Worm (Caenorhabditis elegans) whole organism, L3 larva: ENCODE measurements around the gene gpr-1.

Experiments used
- aly-2 ChIP-seq: fragments of 150-350 bp; optimal IDR thresholded peaks from 2 replicates; lab custom pipeline; 2014; ENCODE audit warnings: missing biosample characterization, missing genetic modification characterization
- ceh-9 ChIP-seq: sonication (generic microtip); optimal IDR thresholded peaks from 2 replicates; lab custom pipeline; 2018; ENCODE audit warnings: missing biosample characterization, missing genetic modification characterization
- egl-27 ChIP-seq: sonication (generic microtip); optimal IDR thresholded peaks from 4 replicates; lab custom pipeline; 2017; ENCODE audit warnings: missing biosample characterization, missing genetic modification reagents, missing genetic modification characterization
- elt-1 ChIP-seq: fragments of 150-350 bp; optimal IDR thresholded peaks from 2 replicates; lab custom pipeline; 2014; ENCODE audit warnings: missing biosample characterization, missing genetic modification characterization
- elt-3 ChIP-seq, 3 experiments: fragments of 150-350 bp in 1 of 3; sonication (generic microtip) in 2 of 3; optimal IDR thresholded peaks; 2 replicates in 2 of 3; 4 replicates in 1 of 3; lab custom pipeline; 2014 to 2017; ENCODE audit warnings: missing biosample characterization in 3 of 3, missing genetic modification characterization in 3 of 3
- fkh-10 ChIP-seq: sonication (generic microtip); optimal IDR thresholded peaks from 2 replicates; lab custom pipeline; 2017; ENCODE audit warnings: missing biosample characterization, missing genetic modification reagents, missing genetic modification characterization
- hmg-11 ChIP-seq: sonication (generic microtip); optimal IDR thresholded peaks from 2 replicates; lab custom pipeline; 2016; ENCODE audit warnings: missing genetic modification characterization, missing compliant biosample characterization
- mdl-1 ChIP-seq: fragments of 150-350 bp; optimal IDR thresholded peaks from 2 replicates; lab custom pipeline; 2014; ENCODE audit warnings: missing biosample characterization, missing genetic modification characterization
- nhr-237 ChIP-seq: fragments of 150-350 bp; optimal IDR thresholded peaks from 2 replicates; lab custom pipeline; 2014; ENCODE audit warnings: missing biosample characterization, missing genetic modification characterization
- nhr-25 ChIP-seq: sonication (generic microtip); optimal IDR thresholded peaks from 2 replicates; lab custom pipeline; 2017; ENCODE audit warnings: missing biosample characterization, missing genetic modification characterization
- nhr-76 ChIP-seq: fragments of 150-350 bp; sonication (generic microtip); optimal IDR thresholded peaks from 5 replicates; lab custom pipeline; 2014; ENCODE audit warnings: missing biosample characterization, missing genetic modification characterization
- snpc-4 ChIP-seq: fragments of 150-350 bp; optimal IDR thresholded peaks from 2 replicates; lab custom pipeline; 2014; ENCODE audit warnings: missing biosample characterization, missing genetic modification characterization
- unc-39 ChIP-seq: sonication (generic microtip); optimal IDR thresholded peaks from 4 replicates; lab custom pipeline; 2017; ENCODE audit warnings: missing biosample characterization, missing genetic modification characterization
- unc-62 ChIP-seq: fragments of 150-350 bp; sonication (generic microtip); optimal IDR thresholded peaks from 4 replicates; lab custom pipeline; 2014; ENCODE audit warnings: missing biosample characterization, missing genetic modification reagents, missing genetic modification characterization

- TF ChIP-seq nhr-76 (tag; lab: Kevin White, UChicago) (peak; percentile 46), unc-39 (no peak), mdl-1 (tag; lab: Kevin White, UChicago) (peak; percentile 78), snpc-4 (tag; lab: Kevin White, UChicago) (peak; percentile 74), nhr-237 (tag; lab: Kevin White, UChicago) (no peak), hmg-11 (tag; lab: Kevin White, UChicago) (peak; percentile 37), egl-27 (tag; lab: Kevin White, UChicago) (peak; percentile 58), elt-3 (tag; optimal IDR thresholded peaks at IDR 0.05; lab: Kevin White, UChicago) (peak in 1 of 3 experiments; percentile 90), aly-2 (tag; lab: Kevin White, UChicago) (no peak), elt-1 (peak; percentile 85), fkh-10 (GFP tag; lab: Kevin White, UChicago) (no peak), nhr-25 (peak; percentile 92), unc-62 (peak; percentile 84), ceh-9 (tag; lab: Kevin White, UChicago) (no peak)
Measured at ce11 chrIII:8658367-8658761, 29.6 kb downstream of the gpr-1 start.
